Worm (Caenorhabditis elegans) whole organism, L4 larva: Measurements from ENCODE around the gene F26F12.2.

Experiments
- D1046.2 ChIP-seq: fragments of 200-800 bp; sonication (Bioruptor generic); IDR thresholded peaks from 2 replicates; pipeline ENCODE4 v1.3.6; 2022; ENCODE audit warnings: missing genetic modification characterization, missing compliant biosample characterization
- F10B5.3 ChIP-seq: sonication (generic microtip); optimal IDR thresholded peaks from 2 replicates; lab custom pipeline; 2016; ENCODE audit warnings: mild to moderate bottlenecking, missing genetic modification characterization, missing compliant biosample characterization
- F26F4.8 ChIP-seq: fragments of 200-800 bp; sonication (Bioruptor generic); conservative IDR thresholded peaks from 2 replicates; pipeline ENCODE4 v1.3.6; 2022; ENCODE audit warnings: missing genetic modification characterization, missing compliant biosample characterization
- F44E2.7 ChIP-seq: fragments of 200-800 bp; sonication (Bioruptor generic); IDR thresholded peaks from 2 replicates; pipeline ENCODE4 v2.1.2; 2022; ENCODE audit warnings: missing genetic modification characterization, missing compliant biosample characterization
- F49E8.2 ChIP-seq: sonication (generic microtip); optimal IDR thresholded peaks from 2 replicates; lab custom pipeline; 2016; ENCODE audit warnings: missing compliant biosample characterization, mild to moderate bottlenecking, missing genetic modification characterization, borderline replicate concordance
- R02D3.7 ChIP-seq: fragments of 150-350 bp; sonication (generic microtip); optimal IDR thresholded peaks from 3 replicates; lab custom pipeline; 2014; ENCODE audit warnings: missing biosample characterization, missing genetic modification characterization
- T26A8.4 ChIP-seq: fragments of 200-800 bp; sonication (Bioruptor generic); IDR thresholded peaks from 2 replicates; pipeline ENCODE4 v1.3.6; 2022; ENCODE audit warnings: missing genetic modification characterization, missing compliant biosample characterization
- Y105C5A.15 ChIP-seq: fragments of 200-800 bp; sonication (Bioruptor generic); IDR thresholded peaks from 2 replicates; pipeline ENCODE4 v1.3.6; 2022; ENCODE audit warnings: missing genetic modification characterization, missing compliant biosample characterization
- Y48G9A.11 ChIP-seq: fragments of 200-800 bp; sonication (Bioruptor generic); IDR thresholded peaks from 2 replicates; pipeline ENCODE4 v1.3.6; 2022; ENCODE audit warnings: missing genetic modification reagents, missing genetic modification characterization, missing compliant biosample characterization
- Y75B8A.6 ChIP-seq: fragments of 200-800 bp; sonication (Bioruptor generic); IDR thresholded peaks from 2 replicates; pipeline ENCODE4 v1.3.6; 2022; ENCODE audit warnings: missing genetic modification reagents, missing genetic modification characterization, missing compliant biosample characterization
- ZK337.2 ChIP-seq: fragments of 200-800 bp; sonication (Bioruptor generic); IDR thresholded peaks from 2 replicates; pipeline ENCODE4 v1.3.6; 2022; ENCODE audit warnings: missing genetic modification reagents, missing genetic modification characterization, missing compliant biosample characterization
- aly-2 ChIP-seq: sonication (generic microtip); optimal IDR thresholded peaks from 2 replicates; lab custom pipeline; 2018; ENCODE audit warnings: missing biosample characterization, missing genetic modification characterization
- ceh-28 ChIP-seq: fragments of 150-350 bp; optimal IDR thresholded peaks from 2 replicates; lab custom pipeline; 2014; ENCODE audit warnings: missing biosample characterization, missing genetic modification reagents, missing genetic modification characterization
- ceh-44 ChIP-seq: fragments of 200-800 bp; sonication (Bioruptor generic); IDR thresholded peaks from 2 replicates; pipeline ENCODE4 v1.3.6; 2022; ENCODE audit warnings: missing genetic modification reagents, missing genetic modification characterization, missing compliant biosample characterization
- daf-12 ChIP-seq: fragments of 150-350 bp; optimal IDR thresholded peaks from 2 replicates; lab custom pipeline; 2014; ENCODE audit warnings: missing biosample characterization, missing genetic modification reagents, missing genetic modification characterization
- daf-19 ChIP-seq: fragments of 200-800 bp; sonication (Bioruptor generic); conservative IDR thresholded peaks from 2 replicates; pipeline ENCODE4 v1.3.6; 2022; ENCODE audit warnings: missing genetic modification characterization, missing compliant biosample characterization
- daf-8 ChIP-seq: fragments of 200-800 bp; sonication (Bioruptor generic); IDR thresholded peaks from 2 replicates; pipeline ENCODE4 v1.3.6; 2022; ENCODE audit warnings: missing genetic modification characterization, missing compliant biosample characterization
- dmd-8 ChIP-seq: fragments of 200-800 bp; sonication (Bioruptor generic); IDR thresholded peaks from 2 replicates; pipeline ENCODE4 v1.3.6; 2022; ENCODE audit warnings: missing genetic modification characterization, missing compliant biosample characterization
- dmd-9 ChIP-seq: fragments of 200-800 bp; sonication (Bioruptor generic); IDR thresholded peaks from 2 replicates; pipeline ENCODE4 v1.3.6; 2022; ENCODE audit warnings: missing genetic modification reagents, missing genetic modification characterization, missing compliant biosample characterization
- egl-43 ChIP-seq: fragments of 200-800 bp; sonication (Bioruptor generic); IDR thresholded peaks from 2 replicates; pipeline ENCODE4 v1.3.6; 2022; ENCODE audit warnings: missing genetic modification reagents, missing genetic modification characterization, missing compliant biosample characterization
- fkh-10 ChIP-seq: fragments of 150-350 bp; optimal IDR thresholded peaks from 2 replicates; lab custom pipeline; 2014; ENCODE audit warnings: missing biosample characterization, missing genetic modification reagents, missing genetic modification characterization
- fos-1 ChIP-seq: fragments of 150-350 bp; optimal IDR thresholded peaks from 2 replicates; lab custom pipeline; 2014; ENCODE audit warnings: missing biosample characterization, missing genetic modification characterization
- gei-8 ChIP-seq: fragments of 200-800 bp; sonication (Bioruptor generic); optimal IDR thresholded peaks from 2 replicates; lab custom pipeline; 2018; ENCODE audit warnings: mild to moderate bottlenecking, missing genetic modification characterization, missing compliant biosample characterization
- hif-1 ChIP-seq, 2 experiments: sonication (generic microtip); optimal IDR thresholded peaks; 2 replicates each; lab custom pipeline; 2016 to 2017; ENCODE audit warnings: missing compliant biosample characterization in 2 of 2, missing genetic modification characterization in 2 of 2, missing genetic modification reagents in 2 of 2, missing genotype in 2 of 2, mild to moderate bottlenecking in 1 of 2
- hlh-11 ChIP-seq: fragments of 200-800 bp; sonication (Bioruptor generic); optimal IDR thresholded peaks from 2 replicates; lab custom pipeline; 2018; ENCODE audit warnings: mild to moderate bottlenecking, missing genetic modification characterization, missing compliant biosample characterization
- jun-1 ChIP-seq: fragments of 150-350 bp; optimal IDR thresholded peaks from 2 replicates; lab custom pipeline; 2014; ENCODE audit warnings: missing biosample characterization, missing genetic modification reagents, missing genetic modification characterization
- lim-7 ChIP-seq: fragments of 200-800 bp; sonication (Bioruptor generic); IDR thresholded peaks from 2 replicates; pipeline ENCODE4 v1.3.6; 2022; ENCODE audit warnings: missing genetic modification characterization, missing compliant biosample characterization
- lin-1 ChIP-seq: fragments of 200-800 bp; sonication (Bioruptor generic); IDR thresholded peaks from 2 replicates; pipeline ENCODE4 v1.3.6; 2022; ENCODE audit warnings: missing genetic modification reagents, missing genetic modification characterization, missing compliant biosample characterization
- madf-5 ChIP-seq, 2 experiments: fragments of 200-800 bp; sonication (Bioruptor generic); IDR thresholded peaks; 2 replicates each; pipeline ENCODE4 v1.3.6; 2022; ENCODE audit warnings: missing compliant biosample characterization in 2 of 2, missing genetic modification characterization in 2 of 2
- madf-9 ChIP-seq: fragments of 200-800 bp; sonication (Bioruptor generic); conservative IDR thresholded peaks from 2 replicates; pipeline ENCODE4 v1.3.6; 2022; ENCODE audit warnings: missing genetic modification reagents, missing genetic modification characterization, missing compliant biosample characterization
- mdt-29 ChIP-seq: fragments of 200-800 bp; sonication (Bioruptor generic); IDR thresholded peaks from 2 replicates; pipeline ENCODE4 v1.3.6; 2022; ENCODE audit warnings: missing genetic modification reagents, missing genetic modification characterization, missing compliant biosample characterization
- mep-1 ChIP-seq: fragments of 150-350 bp; sonication (generic microtip); optimal IDR thresholded peaks from 3 replicates; lab custom pipeline; 2014; ENCODE audit warnings: missing biosample characterization, missing genetic modification characterization
- mxl-2 ChIP-seq: fragments of 200-800 bp; sonication (Bioruptor generic); conservative IDR thresholded peaks from 2 replicates; pipeline ENCODE4 v1.3.6; 2022; ENCODE audit warnings: missing genetic modification reagents, missing genetic modification characterization, missing compliant biosample characterization
- mxl-3 ChIP-seq: fragments of 200-800 bp; sonication (Bioruptor generic); optimal IDR thresholded peaks from 2 replicates; lab custom pipeline; 2018; ENCODE audit warnings: mild to moderate bottlenecking, missing genetic modification characterization, missing compliant biosample characterization
- nhr-102 ChIP-seq: sonication (generic microtip); optimal IDR thresholded peaks from 2 replicates; lab custom pipeline; 2016; ENCODE audit warnings: mild to moderate bottlenecking, missing genetic modification characterization, moderate library complexity, missing compliant biosample characterization
- nhr-11 ChIP-seq: fragments of 150-350 bp; optimal IDR thresholded peaks from 2 replicates; lab custom pipeline; 2014; ENCODE audit warnings: missing biosample characterization, missing genetic modification characterization
- nhr-28 ChIP-seq: fragments of 150-350 bp; optimal IDR thresholded peaks from 2 replicates; lab custom pipeline; 2014; ENCODE audit warnings: missing biosample characterization, missing genetic modification characterization
- nhr-41 ChIP-seq: fragments of 200-800 bp; sonication (Bioruptor generic); IDR thresholded peaks from 2 replicates; pipeline ENCODE4 v1.3.6; 2022; ENCODE audit warnings: missing genetic modification reagents, missing genetic modification characterization, missing compliant biosample characterization
- nhr-48 ChIP-seq: sonication (generic microtip); optimal IDR thresholded peaks from 2 replicates; lab custom pipeline; 2016; ENCODE audit warnings: mild to moderate bottlenecking, missing genetic modification characterization, missing compliant biosample characterization
- nhr-77 ChIP-seq: fragments of 150-350 bp; optimal IDR thresholded peaks from 2 replicates; lab custom pipeline; 2014; ENCODE audit warnings: missing biosample characterization, missing genetic modification characterization
- pha-4 ChIP-seq, 2 experiments: fragments of 150-350 bp in 1 of 2; fragments of 200-800 bp in 1 of 2; sonication (Bioruptor generic) in 1 of 2; IDR thresholded peaks in 1 of 2; optimal IDR thresholded peaks in 1 of 2; 2 replicates each; pipeline versions ENCODE4 v1.3.6 to Lab custom; 2014 to 2022; ENCODE audit warnings: missing genetic modification characterization in 2 of 2, missing genetic modification reagents in 2 of 2, missing biosample characterization in 1 of 2, missing compliant biosample characterization in 1 of 2
- pqm-1 ChIP-seq: sonication (generic microtip); optimal IDR thresholded peaks from 2 replicates; lab custom pipeline; 2017; ENCODE audit warnings: missing biosample characterization, missing genetic modification characterization
- sdz-12 ChIP-seq: fragments of 200-800 bp; sonication (Bioruptor generic); optimal IDR thresholded peaks from 2 replicates; lab custom pipeline; 2018; ENCODE audit warnings: mild to moderate bottlenecking, missing genetic modification characterization, missing compliant biosample characterization
- spr-1 ChIP-seq: sonication (generic microtip); optimal IDR thresholded peaks from 2 replicates; lab custom pipeline; 2016; ENCODE audit warnings: mild to moderate bottlenecking, missing genetic modification characterization, missing compliant biosample characterization
- unc-130 ChIP-seq: sonication (generic microtip); optimal IDR thresholded peaks from 2 replicates; lab custom pipeline; 2016; ENCODE audit warnings: missing genetic modification reagents, missing genetic modification characterization, missing compliant biosample characterization
- unc-39 ChIP-seq: sonication (generic microtip); optimal IDR thresholded peaks from 2 replicates; lab custom pipeline; 2017; ENCODE audit warnings: missing biosample characterization, missing genetic modification characterization
- vab-7 ChIP-seq: fragments of 200-800 bp; sonication (Bioruptor generic); IDR thresholded peaks from 2 replicates; pipeline ENCODE4 v1.3.6; 2022; ENCODE audit warnings: missing genetic modification reagents, missing genetic modification characterization, missing compliant biosample characterization
- zag-1 ChIP-seq: fragments of 150-350 bp; optimal IDR thresholded peaks from 2 replicates; lab custom pipeline; 2014; ENCODE audit warnings: missing biosample characterization, missing genetic modification characterization
- zip-2 ChIP-seq: fragments of 150-350 bp; optimal IDR thresholded peaks from 2 replicates; lab custom pipeline; 2014; ENCODE audit warnings: missing biosample characterization, missing genetic modification characterization
- ztf-11 ChIP-seq: fragments of 150-350 bp; optimal IDR thresholded peaks from 2 replicates; lab custom pipeline; 2014; ENCODE audit warnings: missing biosample characterization, missing genetic modification characterization
- ztf-7 ChIP-seq: fragments of 150-350 bp; optimal IDR thresholded peaks from 2 replicates; lab custom pipeline; 2014; ENCODE audit warnings: missing biosample characterization, missing genetic modification characterization

The F26F12.2 gene

ce11 chrV:5842507-5843144 lies 4.2 kb upstream of the F26F12.2 start (continued):
- TF ChIP-seq mxl-2: 0 out of 2 replicates have a peak, but pooled peaks have one; percentile 30
- no peak for TF ChIP-seq Y105C5A.15
- TF ChIP-seq mdt-29 (GFP tag; lab: Robert Waterston, UW): no peak
- no peak for TF ChIP-seq daf-12
- TF ChIP-seq ceh-28 (tag; lab: Kevin White, UChicago): no peak
- 0 out of 4 replicates have a peak, but pooled peaks of 1 of the 2 experiments have one; percentile 42 for TF ChIP-seq madf-5 (GFP tag; IDR thresholded peaks at IDR 0.05; lab: Robert Waterston, UW)
- TF ChIP-seq zip-2 (tag; lab: Kevin White, UChicago): no peak
- TF ChIP-seq Y75B8A.6 (GFP tag; lab: Robert Waterston, UW): peak; percentile 66; the same call in 1 of the 2 replicates
- TF ChIP-seq ceh-44: no peak
- TF ChIP-seq dmd-9 (GFP tag; lab: Robert Waterston, UW): peak; percentile 34; the same call in 1 of the 2 replicates
- no peak for TF ChIP-seq jun-1 (tag; lab: Kevin White, UChicago)
- TF ChIP-seq zag-1 (tag; lab: Kevin White, UChicago): no peak
- no peak for TF ChIP-seq ztf-7 (tag; lab: Kevin White, UChicago)
- TF ChIP-seq ztf-11 (tag; lab: Kevin White, UChicago): no peak
- TF ChIP-seq gei-8: no peak
- TF ChIP-seq nhr-41 (GFP tag; lab: Robert Waterston, UW): no peak
- no peak for TF ChIP-seq sdz-12
- TF ChIP-seq aly-2 (tag; lab: Kevin White, UChicago): no peak
- TF ChIP-seq daf-19 (GFP tag; lab: Robert Waterston, UW): no peak
- TF ChIP-seq mxl-3 (GFP tag; lab: Kevin White, UChicago): no peak
- TF ChIP-seq R02D3.7 (tag; lab: Kevin White, UChicago): no peak
- TF ChIP-seq lim-7 (GFP tag; lab: Robert Waterston, UW): no peak
- TF ChIP-seq pha-4 (GFP tag; IDR thresholded peaks at IDR 0.05; lab: Robert Waterston, UW): no peak
- no peak for TF ChIP-seq pha-4 (tag; optimal IDR thresholded peaks at IDR 0.05; lab: Kevin White, UChicago)
- no peak for TF ChIP-seq unc-39 (tag; lab: Kevin White, UChicago)
- TF ChIP-seq dmd-8 (GFP tag; lab: Robert Waterston, UW): no peak
- TF ChIP-seq T26A8.4 (GFP tag; lab: Robert Waterston, UW): no peak; the same call in 1 of the 2 replicates
- TF ChIP-seq nhr-11 (tag; lab: Kevin White, UChicago): no peak
- no peak for TF ChIP-seq Y48G9A.11 (GFP tag; lab: Robert Waterston, UW)
- no peak for TF ChIP-seq F44E2.7 (GFP tag; lab: Robert Waterston, UW)
- no peak for TF ChIP-seq egl-43 (GFP tag; lab: Robert Waterston, UW)
- no peak for TF ChIP-seq F10B5.3 (tag; lab: Kevin White, UChicago)
- peak; percentile 57 for TF ChIP-seq hlh-11
- peak in 1 of 2 experiments; percentile 59 for TF ChIP-seq hif-1 (tag; optimal IDR thresholded peaks at IDR 0.05; lab: Kevin White, UChicago)
- TF ChIP-seq vab-7 (GFP tag; lab: Robert Waterston, UW): no peak
- TF ChIP-seq nhr-48 (tag; lab: Kevin White, UChicago): peak; percentile 19
- TF ChIP-seq ZK337.2: no peak
- TF ChIP-seq D1046.2 (GFP tag; lab: Robert Waterston, UW): 0 out of 2 replicates have a peak, but pooled peaks have one; percentile 31
- TF ChIP-seq nhr-28 (tag; lab: Kevin White, UChicago): peak; percentile 67
- TF ChIP-seq unc-130 (GFP tag; lab: Kevin White, UChicago): no peak
- TF ChIP-seq fkh-10 (GFP tag; lab: Kevin White, UChicago): no peak
- TF ChIP-seq F26F4.8: no peak
- no peak for TF ChIP-seq lin-1 (GFP tag; lab: Robert Waterston, UW)
- TF ChIP-seq madf-9 (GFP tag; lab: Robert Waterston, UW): no peak
- no peak for TF ChIP-seq fos-1 (tag; lab: Kevin White, UChicago)
- TF ChIP-seq spr-1 (tag; lab: Kevin White, UChicago): no peak
- peak; percentile 24 for TF ChIP-seq mep-1 (tag; lab: Kevin White, UChicago)
- TF ChIP-seq nhr-77 (tag; lab: Kevin White, UChicago): no peak
- no peak for TF ChIP-seq pqm-1
- no peak for TF ChIP-seq daf-8 (GFP tag; lab: Robert Waterston, UW)
- TF ChIP-seq F49E8.2 (tag; lab: Kevin White, UChicago): no peak
- no peak for TF ChIP-seq nhr-102
